Worm (Caenorhabditis elegans) whole organism, L4 larva: ENCODE measurements around the gene nas-19.

ENCODE experiments used
- T26A8.4 ChIP-seq: fragments of 200-800 bp; sonication (Bioruptor generic); IDR thresholded peaks from 2 replicates; pipeline ENCODE4 v1.3.6; 2022; ENCODE audit warnings: missing genetic modification characterization, missing compliant biosample characterization
- Y105C5A.15 ChIP-seq: fragments of 200-800 bp; sonication (Bioruptor generic); IDR thresholded peaks from 2 replicates; pipeline ENCODE4 v1.3.6; 2022; ENCODE audit warnings: missing genetic modification characterization, missing compliant biosample characterization
- aly-2 ChIP-seq: sonication (generic microtip); optimal IDR thresholded peaks from 2 replicates; lab custom pipeline; 2018; ENCODE audit warnings: missing biosample characterization, missing genetic modification characterization
- dve-1 ChIP-seq: sonication (generic microtip); optimal IDR thresholded peaks from 2 replicates; lab custom pipeline; 2017; ENCODE audit warnings: antibody characterized with exemption, mild to moderate bottlenecking, missing genetic modification characterization, missing compliant biosample characterization; ENCODE audit not compliant: insufficient read depth
- fkh-10 ChIP-seq: fragments of 150-350 bp; optimal IDR thresholded peaks from 2 replicates; lab custom pipeline; 2014; ENCODE audit warnings: missing biosample characterization, missing genetic modification reagents, missing genetic modification characterization
- lin-13 ChIP-seq: fragments of 150-350 bp; optimal IDR thresholded peaks from 2 replicates; lab custom pipeline; 2014; ENCODE audit warnings: missing biosample characterization, missing genetic modification reagents, missing genetic modification characterization
- lin-15B ChIP-seq: fragments of 150-350 bp; sonication (generic microtip); optimal IDR thresholded peaks from 3 replicates; lab custom pipeline; 2014; ENCODE audit warnings: missing biosample characterization, missing genetic modification characterization
- lin-29 ChIP-seq: fragments of 200-800 bp; sonication (Bioruptor generic); IDR thresholded peaks from 2 replicates; pipeline ENCODE4 v1.3.6; 2022; ENCODE audit warnings: missing genetic modification reagents, missing genetic modification characterization, missing compliant biosample characterization
- mdl-1 ChIP-seq, 2 experiments: fragments of 150-350 bp in 1 of 2; sonication (generic microtip) in 1 of 2; optimal IDR thresholded peaks; 2 replicates each; lab custom pipeline; 2014 to 2017; ENCODE audit warnings: missing biosample characterization in 2 of 2, missing genetic modification characterization in 2 of 2
- snpc-1.2 ChIP-seq: fragments of 200-800 bp; sonication (Bioruptor generic); IDR thresholded peaks from 2 replicates; pipeline ENCODE4 v1.3.6; 2022; ENCODE audit warnings: missing genetic modification reagents, missing genetic modification characterization, missing compliant biosample characterization
- tag-97 ChIP-seq: fragments of 200-800 bp; sonication (Bioruptor generic); IDR thresholded peaks from 2 replicates; pipeline ENCODE4 v1.3.6; 2022; ENCODE audit warnings: missing genetic modification characterization, missing compliant biosample characterization
- unc-130 ChIP-seq: sonication (generic microtip); optimal IDR thresholded peaks from 2 replicates; lab custom pipeline; 2016; ENCODE audit warnings: missing genetic modification reagents, missing genetic modification characterization, missing compliant biosample characterization
- unc-62 ChIP-seq, 3 experiments: fragments of 150-350 bp in 1 of 3; sonication (generic microtip); optimal IDR thresholded peaks in 2 of 3; peaks in 1 of 3; 1 replicate in 1 of 3; 2 replicates in 2 of 3; lab custom pipeline; 2014 to 2017; ENCODE audit warnings: missing biosample characterization in 3 of 3, missing genetic modification characterization in 3 of 3, missing genetic modification reagents in 3 of 3, missing genotype in 1 of 3
- ztf-11 ChIP-seq: fragments of 150-350 bp; optimal IDR thresholded peaks from 2 replicates; lab custom pipeline; 2014; ENCODE audit warnings: missing biosample characterization, missing genetic modification characterization

DNA sequence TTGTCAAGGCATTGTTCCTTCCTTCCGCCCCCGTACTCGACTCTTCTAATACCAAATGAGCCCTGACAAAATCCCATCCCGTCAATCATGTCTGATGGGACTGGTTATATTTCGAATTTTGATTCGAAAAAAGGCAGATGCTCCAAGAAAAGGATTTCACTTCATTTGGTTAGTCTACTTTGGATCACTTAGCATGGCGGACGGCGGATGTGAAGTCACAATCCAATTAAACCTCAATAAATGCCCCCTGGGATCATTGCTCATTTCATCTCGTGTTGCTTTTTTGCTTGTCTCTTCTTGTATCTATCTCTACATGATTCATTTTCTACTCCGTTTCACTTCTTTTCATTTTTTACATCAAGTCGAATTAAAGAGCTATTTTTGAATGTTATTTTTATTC, 23.2 kb downstream of the nas-19 start:
- TF ChIP-seq tag-97 (GFP tag; lab: Robert Waterston, UW) (no peak), ztf-11 (tag; lab: Kevin White, UChicago) (no peak), fkh-10 (GFP tag; lab: Kevin White, UChicago) (no peak), T26A8.4 (GFP tag; lab: Robert Waterston, UW) (no peak), unc-130 (GFP tag; lab: Kevin White, UChicago) (no peak), unc-62 (GFP tag; optimal IDR thresholded peaks at IDR 0.05 in 1 of 2; lab: Kevin White, UChicago) (no peak), unc-62 (tag; optimal IDR thresholded peaks at IDR 0.05; lab: Kevin White, UChicago) (no peak), dve-1 (tag; lab: Kevin White, UChicago) (no peak), Y105C5A.15 (GFP tag; lab: Robert Waterston, UW) (no peak), mdl-1 (tag; optimal IDR thresholded peaks at IDR 0.05; lab: Kevin White, UChicago) (no peak), snpc-1.2 (no peak), aly-2 (tag; lab: Kevin White, UChicago) (no peak), lin-15B (no peak), lin-29 (GFP tag; lab: Robert Waterston, UW) (no peak), lin-13 (GFP tag; lab: Kevin White, UChicago) (no peak)
